Worm (Caenorhabditis elegans) whole organism, L1 larva: ENCODE results near the gene ZK112.4.
A peak's percentile ranks its signal among the peaks of the same experiment; 100 is the strongest.

ENCODE experiments used
- Y116A8C.19 ChIP-seq: sonication (generic microtip); optimal IDR thresholded peaks from 2 replicates; lab custom pipeline; 2016; ENCODE audit warnings: missing compliant biosample characterization, missing genetic modification characterization, borderline replicate concordance
- aha-1 ChIP-seq: fragments of 150-350 bp; optimal IDR thresholded peaks from 2 replicates; lab custom pipeline; 2014; ENCODE audit warnings: missing biosample characterization, missing genetic modification characterization
- alr-1 ChIP-seq: fragments of 200-800 bp; sonication (Bioruptor generic); optimal IDR thresholded peaks from 2 replicates; lab custom pipeline; 2018; ENCODE audit warnings: borderline replicate concordance, mild to moderate bottlenecking, missing genetic modification characterization, missing compliant biosample characterization
- aly-2 ChIP-seq: fragments of 150-350 bp; optimal IDR thresholded peaks from 2 replicates; lab custom pipeline; 2014; ENCODE audit warnings: missing biosample characterization, missing genetic modification characterization
- blmp-1 ChIP-seq: fragments of 150-350 bp; optimal IDR thresholded peaks from 2 replicates; lab custom pipeline; 2014; ENCODE audit warnings: missing biosample characterization, missing genetic modification characterization
- ceh-63 ChIP-seq: fragments of 200-800 bp; sonication (Bioruptor generic); optimal IDR thresholded peaks from 2 replicates; lab custom pipeline; 2018; ENCODE audit warnings: mild to moderate bottlenecking, missing genetic modification characterization, missing compliant biosample characterization
- ceh-8 ChIP-seq: fragments of 200-800 bp; sonication (Bioruptor generic); optimal IDR thresholded peaks from 2 replicates; lab custom pipeline; 2018; ENCODE audit warnings: mild to moderate bottlenecking, missing genetic modification characterization, moderate library complexity, missing compliant biosample characterization
- ceh-82 ChIP-seq, 3 experiments: fragments of 150-350 bp in 1 of 3; sonication (generic microtip) in 2 of 3; optimal IDR thresholded peaks; 2 replicates each; lab custom pipeline; 2014 to 2017; ENCODE audit warnings: missing biosample characterization in 3 of 3, missing genetic modification characterization in 3 of 3
- dpl-1 ChIP-seq, 3 experiments: fragments of 150-350 bp in 2 of 3; sonication (generic microtip) in 1 of 3; optimal IDR thresholded peaks; 2 replicates each; lab custom pipeline; 2014 to 2017; ENCODE audit warnings: missing biosample characterization in 3 of 3, missing genetic modification characterization in 3 of 3, missing genetic modification reagents in 3 of 3
- efl-3 ChIP-seq: fragments of 200-800 bp; sonication (Bioruptor generic); optimal IDR thresholded peaks from 2 replicates; lab custom pipeline; 2018; ENCODE audit warnings: mild to moderate bottlenecking, missing genetic modification characterization, missing compliant biosample characterization
- elt-3 ChIP-seq, 6 experiments: fragments of 150-350 bp in 1 of 6; sonication (generic microtip); optimal IDR thresholded peaks; 2 replicates each; lab custom pipeline; 2017 to 2018; ENCODE audit warnings: missing biosample characterization in 6 of 6, missing genetic modification characterization in 6 of 6, inconsistent platforms in 1 of 6
- ets-5 ChIP-seq: fragments of 200-800 bp; sonication (Bioruptor generic); IDR thresholded peaks from 2 replicates; pipeline ENCODE4 v1.3.6; 2022; ENCODE audit warnings: missing genetic modification characterization, missing compliant biosample characterization
- fkh-10 ChIP-seq: sonication (generic microtip); optimal IDR thresholded peaks from 2 replicates; lab custom pipeline; 2017; ENCODE audit warnings: missing biosample characterization, missing genetic modification reagents, missing genetic modification characterization
- fkh-4 ChIP-seq: sonication (generic microtip); optimal IDR thresholded peaks from 2 replicates; lab custom pipeline; 2016; ENCODE audit warnings: missing compliant biosample characterization, missing genetic modification characterization, borderline replicate concordance
- fkh-8 ChIP-seq: sonication (generic microtip); optimal IDR thresholded peaks from 2 replicates; lab custom pipeline; 2016; ENCODE audit warnings: mild to moderate bottlenecking, missing genetic modification characterization, missing compliant biosample characterization
- fos-1 ChIP-seq: fragments of 150-350 bp; optimal IDR thresholded peaks from 2 replicates; lab custom pipeline; 2014; ENCODE audit warnings: missing biosample characterization, missing genetic modification characterization
- grh-1 ChIP-seq: fragments of 200-800 bp; sonication (Bioruptor generic); IDR thresholded peaks from 2 replicates; pipeline ENCODE4 v1.3.6; 2022; ENCODE audit warnings: missing genetic modification reagents, missing genetic modification characterization, missing compliant biosample characterization
- hlh-4 ChIP-seq: sonication (generic microtip); optimal IDR thresholded peaks from 2 replicates; lab custom pipeline; 2016; ENCODE audit warnings: mild to moderate bottlenecking, missing genetic modification characterization, missing compliant biosample characterization
- hpl-2 ChIP-seq: fragments of 150-350 bp; optimal IDR thresholded peaks from 2 replicates; lab custom pipeline; 2014; ENCODE audit warnings: missing biosample characterization, missing genetic modification reagents, missing genetic modification characterization
- irx-1 ChIP-seq: sonication (generic microtip); optimal IDR thresholded peaks from 2 replicates; lab custom pipeline; 2016; ENCODE audit warnings: missing genetic modification characterization, missing compliant biosample characterization
- lin-13 ChIP-seq: fragments of 150-350 bp; optimal IDR thresholded peaks from 2 replicates; lab custom pipeline; 2014; ENCODE audit warnings: missing biosample characterization, missing genetic modification reagents, missing genetic modification characterization
- lin-14 ChIP-seq: fragments of 200-800 bp; sonication (Bioruptor generic); optimal IDR thresholded peaks from 2 replicates; lab custom pipeline; 2018; ENCODE audit warnings: mild to moderate bottlenecking, missing genetic modification characterization, moderate library complexity, missing compliant biosample characterization
- lin-15B ChIP-seq: fragments of 150-350 bp; sonication (generic microtip); optimal IDR thresholded peaks from 3 replicates; lab custom pipeline; 2014; ENCODE audit warnings: missing biosample characterization, missing genetic modification characterization
- lin-39 ChIP-seq: fragments of 150-350 bp; optimal IDR thresholded peaks from 2 replicates; lab custom pipeline; 2014; ENCODE audit warnings: missing biosample characterization, missing genetic modification reagents, missing genetic modification characterization
- lir-3 ChIP-seq: sonication (generic microtip); optimal IDR thresholded peaks from 2 replicates; lab custom pipeline; 2016; ENCODE audit warnings: mild to moderate bottlenecking, missing genetic modification characterization, moderate library complexity, missing compliant biosample characterization; ENCODE audit not compliant: poor library complexity
- lsy-2 ChIP-seq, 2 experiments: fragments of 150-350 bp; optimal IDR thresholded peaks; 2 replicates each; lab custom pipeline; 2014; ENCODE audit warnings: missing biosample characterization in 2 of 2, missing genetic modification characterization in 2 of 2
- mab-9 ChIP-seq: fragments of 200-800 bp; sonication (Bioruptor generic); IDR thresholded peaks from 2 replicates; pipeline ENCODE4 v1.3.6; 2022; ENCODE audit warnings: missing genetic modification reagents, missing genetic modification characterization, missing compliant biosample characterization
- mdl-1 ChIP-seq, 2 experiments: fragments of 150-350 bp; optimal IDR thresholded peaks; 2 replicates each; lab custom pipeline; 2014 to 2017; ENCODE audit warnings: missing biosample characterization in 2 of 2, missing genetic modification characterization in 2 of 2, inconsistent platforms in 1 of 2
- nhr-11 ChIP-seq: fragments of 150-350 bp; optimal IDR thresholded peaks from 2 replicates; lab custom pipeline; 2014; ENCODE audit warnings: missing biosample characterization, missing genetic modification characterization
- nhr-19 ChIP-seq: fragments of 200-800 bp; sonication (Bioruptor generic); conservative IDR thresholded peaks from 2 replicates; pipeline ENCODE4 v1.3.6; 2022; ENCODE audit warnings: missing genetic modification characterization, missing compliant biosample characterization
- nhr-20 ChIP-seq: sonication (generic microtip); optimal IDR thresholded peaks from 2 replicates; lab custom pipeline; 2016; ENCODE audit warnings: mild to moderate bottlenecking, missing genetic modification characterization, missing compliant biosample characterization
- nhr-47 ChIP-seq: sonication (generic microtip); optimal IDR thresholded peaks from 2 replicates; lab custom pipeline; 2016; ENCODE audit warnings: mild to moderate bottlenecking, missing genetic modification characterization, moderate library complexity, missing compliant biosample characterization
- nhr-71 ChIP-seq: sonication (generic microtip); optimal IDR thresholded peaks from 2 replicates; lab custom pipeline; 2016; ENCODE audit warnings: mild to moderate bottlenecking, missing genetic modification characterization, moderate library complexity, missing compliant biosample characterization
- nhr-76 ChIP-seq: sonication (generic microtip); optimal IDR thresholded peaks from 2 replicates; lab custom pipeline; 2017; ENCODE audit warnings: missing biosample characterization, missing genetic modification characterization
- nhr-77 ChIP-seq: fragments of 150-350 bp; optimal IDR thresholded peaks from 2 replicates; lab custom pipeline; 2014; ENCODE audit warnings: missing biosample characterization, missing genetic modification characterization
- nhr-84 ChIP-seq: sonication (generic microtip); optimal IDR thresholded peaks from 2 replicates; lab custom pipeline; 2017; ENCODE audit warnings: missing biosample characterization, missing genetic modification characterization
- nhr-90 ChIP-seq: sonication (generic microtip); optimal IDR thresholded peaks from 2 replicates; lab custom pipeline; 2016; ENCODE audit warnings: mild to moderate bottlenecking, missing genetic modification characterization, missing compliant biosample characterization; ENCODE audit not compliant: poor library complexity
- pax-3 ChIP-seq: fragments of 200-800 bp; sonication (Bioruptor generic); optimal IDR thresholded peaks from 2 replicates; lab custom pipeline; 2018; ENCODE audit warnings: mild to moderate bottlenecking, missing genetic modification characterization, moderate library complexity, missing compliant biosample characterization
- pqm-1 ChIP-seq: sonication (generic microtip); optimal IDR thresholded peaks from 3 replicates; lab custom pipeline; 2017; ENCODE audit warnings: missing biosample characterization, missing genetic modification characterization
- skn-1 ChIP-seq: fragments of 150-350 bp; optimal IDR thresholded peaks from 2 replicates; lab custom pipeline; 2014; ENCODE audit warnings: missing biosample characterization, missing genetic modification characterization
- snu-23 ChIP-seq: sonication (generic microtip); optimal IDR thresholded peaks from 2 replicates; lab custom pipeline; 2016; ENCODE audit warnings: missing genetic modification characterization, missing compliant biosample characterization
- sox-4 ChIP-seq: sonication (generic microtip); optimal IDR thresholded peaks from 2 replicates; lab custom pipeline; 2016; ENCODE audit warnings: missing genetic modification characterization, missing compliant biosample characterization
- sptf-1 ChIP-seq: fragments of 150-350 bp; optimal IDR thresholded peaks from 2 replicates; lab custom pipeline; 2014; ENCODE audit warnings: missing biosample characterization, missing genetic modification characterization
- swsn-7 ChIP-seq: sonication (generic microtip); optimal IDR thresholded peaks from 2 replicates; lab custom pipeline; 2016; ENCODE audit warnings: missing genetic modification characterization, missing compliant biosample characterization
- tbx-2 ChIP-seq: sonication (generic microtip); optimal IDR thresholded peaks from 2 replicates; lab custom pipeline; 2016; ENCODE audit warnings: missing genetic modification characterization, missing compliant biosample characterization
- unc-30 ChIP-seq: sonication (generic microtip); optimal IDR thresholded peaks from 2 replicates; lab custom pipeline; 2017; ENCODE audit warnings: missing biosample characterization, missing genetic modification characterization
- unc-62 ChIP-seq: fragments of 150-350 bp; optimal IDR thresholded peaks from 2 replicates; lab custom pipeline; 2014; ENCODE audit warnings: missing biosample characterization, missing genetic modification reagents, missing genetic modification characterization
- unc-86 ChIP-seq: sonication (generic microtip); optimal IDR thresholded peaks from 2 replicates; lab custom pipeline; 2016; ENCODE audit warnings: missing genetic modification characterization, missing compliant biosample characterization
- unc-98 ChIP-seq: fragments of 200-800 bp; sonication (Bioruptor generic); IDR thresholded peaks from 2 replicates; pipeline ENCODE4 v1.3.6; 2022; ENCODE audit warnings: missing genetic modification characterization, missing compliant biosample characterization
- vab-15 ChIP-seq: sonication (generic microtip); optimal IDR thresholded peaks from 2 replicates; lab custom pipeline; 2017; ENCODE audit warnings: missing genotype, mild to moderate bottlenecking, missing genetic modification characterization, missing compliant biosample characterization
- zag-1 ChIP-seq: fragments of 150-350 bp; optimal IDR thresholded peaks from 2 replicates; lab custom pipeline; 2014; ENCODE audit warnings: missing biosample characterization, missing genetic modification characterization
- ztf-4 ChIP-seq: fragments of 150-350 bp; optimal IDR thresholded peaks from 2 replicates; lab custom pipeline; 2014; ENCODE audit warnings: missing biosample characterization, missing genetic modification characterization

ZK112.4 gene

DNA sequence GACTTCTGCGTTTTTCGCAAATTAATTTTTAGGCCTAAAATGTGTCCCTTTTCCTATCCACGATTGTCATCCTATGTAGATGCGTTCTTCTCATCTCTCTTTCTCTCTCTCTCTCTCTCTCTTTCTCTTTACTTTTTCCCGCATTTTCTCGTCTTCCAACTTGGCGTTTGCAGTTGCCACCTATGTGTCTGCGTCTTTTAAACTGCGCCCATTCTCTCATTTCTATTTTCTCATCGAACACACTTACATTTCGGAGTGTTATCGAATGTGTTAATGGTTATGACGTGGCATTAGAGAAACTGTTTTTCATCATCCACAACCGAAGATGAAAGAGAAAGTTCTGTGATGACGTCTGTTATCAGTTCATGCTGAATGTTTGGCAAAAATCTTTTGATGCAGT is 1.3 kb downstream of the ZK112.4 start (continued):
- no peak for TF ChIP-seq hlh-4 (tag; lab: Kevin White, UChicago)
- no peak for TF ChIP-seq pqm-1
- no peak for TF ChIP-seq unc-86 (tag; lab: Kevin White, UChicago)
- no peak for TF ChIP-seq mab-9 (GFP tag; lab: Robert Waterston, UW)
- peak in 1 of 2 experiments; percentile 5 for TF ChIP-seq mdl-1 (tag; optimal IDR thresholded peaks at IDR 0.05; lab: Kevin White, UChicago)
- TF ChIP-seq ztf-4 (tag; lab: Kevin White, UChicago): no peak
- no peak for TF ChIP-seq efl-3
- peak; percentile 44 for TF ChIP-seq nhr-90
- no peak for TF ChIP-seq Y116A8C.19 (tag; lab: Kevin White, UChicago)
- peak; percentile 94 for TF ChIP-seq blmp-1 (tag; lab: Kevin White, UChicago)
- TF ChIP-seq grh-1 (GFP tag; lab: Robert Waterston, UW): no peak
- no peak for TF ChIP-seq irx-1
- TF ChIP-seq tbx-2 (tag; lab: Kevin White, UChicago): peak; percentile 10
- TF ChIP-seq lsy-2 (tag; optimal IDR thresholded peaks at IDR 0.05; lab: Kevin White, UChicago): peak; percentile 36 to 53
- peak; percentile 34 for TF ChIP-seq nhr-77 (tag; lab: Kevin White, UChicago)
- peak; percentile 5 for TF ChIP-seq swsn-7 (tag; lab: Kevin White, UChicago)
- TF ChIP-seq snu-23: peak; percentile 71
- TF ChIP-seq skn-1 (tag; lab: Kevin White, UChicago): peak; percentile 70
- TF ChIP-seq fkh-10: no peak
- TF ChIP-seq zag-1 (tag; lab: Kevin White, UChicago): no peak
- TF ChIP-seq nhr-20: peak; percentile 35
- no peak for TF ChIP-seq aly-2 (tag; lab: Kevin White, UChicago)
- TF ChIP-seq hpl-2 (GFP tag; lab: Kevin White, UChicago): no peak
- no peak for TF ChIP-seq nhr-76 (tag; lab: Kevin White, UChicago)
- TF ChIP-seq dpl-1 (GFP tag; optimal IDR thresholded peaks at IDR 0.05; lab: Kevin White, UChicago): peak; percentile 17 to 30 (median 29)
- TF ChIP-seq ceh-8 (GFP tag; lab: Kevin White, UChicago): no peak
- no peak for TF ChIP-seq fkh-8 (tag; lab: Kevin White, UChicago)
- no peak for TF ChIP-seq lin-39 (tag; lab: Kevin White, UChicago)
- no peak for TF ChIP-seq lin-15B (tag; lab: Kevin White, UChicago)
- peak; percentile 90 for TF ChIP-seq lin-14
- TF ChIP-seq aha-1 (tag; lab: Kevin White, UChicago): no peak
- no peak for TF ChIP-seq unc-62 (GFP tag; lab: Kevin White, UChicago)
- no peak for TF ChIP-seq unc-30 (tag; lab: Kevin White, UChicago)
- TF ChIP-seq nhr-11: no peak
- TF ChIP-seq alr-1 (tag; lab: Kevin White, UChicago): no peak
- no peak for TF ChIP-seq fkh-4 (tag; lab: Kevin White, UChicago)
- no peak for TF ChIP-seq ets-5 (GFP tag; lab: Robert Waterston, UW)
- peak in 1 of 3 experiments; percentile 48 for TF ChIP-seq ceh-82 (tag; optimal IDR thresholded peaks at IDR 0.05; lab: Kevin White, UChicago)
- no peak for TF ChIP-seq sptf-1
- peak in 3 of 6 experiments; percentile 71 to 83 (median 78) for TF ChIP-seq elt-3 (tag; optimal IDR thresholded peaks at IDR 0.05; lab: Kevin White, UChicago)
- peak; percentile 58 for TF ChIP-seq lin-13 (GFP tag; lab: Kevin White, UChicago)

DNA sequence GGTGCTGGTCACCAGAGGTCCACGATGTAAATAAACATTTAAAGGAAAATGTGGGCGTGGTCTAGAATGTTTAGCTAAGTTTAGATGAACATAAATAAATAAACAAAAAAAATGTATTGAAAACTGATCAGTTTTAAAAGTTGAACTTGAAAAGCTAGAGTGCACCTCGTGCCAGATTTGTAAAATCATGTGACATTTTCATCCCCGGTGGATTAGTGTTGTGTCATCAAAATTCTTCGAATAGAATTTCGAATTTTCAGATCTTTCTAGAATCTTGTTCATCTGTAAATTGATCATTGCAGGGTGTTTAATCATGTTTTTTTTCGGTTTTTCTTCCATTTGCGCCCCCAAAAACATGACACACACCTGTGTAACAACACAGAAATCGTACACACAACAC is 3.3 kb downstream of the ZK112.4 start:
- TF ChIP-seq snu-23: peak; percentile 16
- TF ChIP-seq nhr-77 (tag; lab: Kevin White, UChicago): no peak
- peak; percentile 68 for TF ChIP-seq fkh-8 (tag; lab: Kevin White, UChicago)
- TF ChIP-seq mab-9 (GFP tag; lab: Robert Waterston, UW): no peak
- TF ChIP-seq nhr-19 (GFP tag; lab: Robert Waterston, UW): no peak
- peak; percentile 29 for TF ChIP-seq pax-3 (tag; lab: Kevin White, UChicago)
- no peak for TF ChIP-seq lir-3
- no peak for TF ChIP-seq tbx-2 (tag; lab: Kevin White, UChicago)
- TF ChIP-seq nhr-47: peak; percentile 41
- no peak for TF ChIP-seq sox-4 (tag; lab: Kevin White, UChicago)
- no peak for TF ChIP-seq ceh-63
- TF ChIP-seq hpl-2 (GFP tag; lab: Kevin White, UChicago): no peak
- TF ChIP-seq vab-15 (tag; lab: Kevin White, UChicago): no peak
- TF ChIP-seq nhr-71: peak; percentile 42
- no peak for TF ChIP-seq hlh-4 (tag; lab: Kevin White, UChicago)
- no peak for TF ChIP-seq nhr-84 (tag; lab: Kevin White, UChicago)
- TF ChIP-seq mdl-1 (tag; optimal IDR thresholded peaks at IDR 0.05; lab: Kevin White, UChicago): no peak
- TF ChIP-seq aly-2 (tag; lab: Kevin White, UChicago): no peak
- no peak for TF ChIP-seq irx-1
- TF ChIP-seq unc-98: no peak
- TF ChIP-seq fos-1 (tag; lab: Kevin White, UChicago): no peak
